Worm (Caenorhabditis elegans) whole organism, L3 larva: Measurements from ENCODE around the gene F37C4.6.

Experiments
- ama-1 ChIP-seq: fragments of 150-350 bp; optimal IDR thresholded peaks from 2 replicates; lab custom pipeline; 2018
- elt-3 ChIP-seq, 3 experiments: fragments of 150-350 bp in 1 of 3; sonication (generic microtip) in 2 of 3; optimal IDR thresholded peaks; 2 replicates in 2 of 3; 4 replicates in 1 of 3; lab custom pipeline; 2014 to 2017; ENCODE audit warnings: missing biosample characterization in 3 of 3, missing genetic modification characterization in 3 of 3
- nhr-28 ChIP-seq: fragments of 150-350 bp; optimal IDR thresholded peaks from 2 replicates; lab custom pipeline; 2014; ENCODE audit warnings: missing biosample characterization, missing genetic modification characterization
- nhr-77 ChIP-seq: fragments of 150-350 bp; optimal IDR thresholded peaks from 2 replicates; lab custom pipeline; 2014; ENCODE audit warnings: missing biosample characterization, missing genetic modification characterization
- ztf-4 ChIP-seq: fragments of 150-350 bp; optimal IDR thresholded peaks from 2 replicates; lab custom pipeline; 2014; ENCODE audit warnings: missing biosample characterization, missing genetic modification characterization

DNA sequence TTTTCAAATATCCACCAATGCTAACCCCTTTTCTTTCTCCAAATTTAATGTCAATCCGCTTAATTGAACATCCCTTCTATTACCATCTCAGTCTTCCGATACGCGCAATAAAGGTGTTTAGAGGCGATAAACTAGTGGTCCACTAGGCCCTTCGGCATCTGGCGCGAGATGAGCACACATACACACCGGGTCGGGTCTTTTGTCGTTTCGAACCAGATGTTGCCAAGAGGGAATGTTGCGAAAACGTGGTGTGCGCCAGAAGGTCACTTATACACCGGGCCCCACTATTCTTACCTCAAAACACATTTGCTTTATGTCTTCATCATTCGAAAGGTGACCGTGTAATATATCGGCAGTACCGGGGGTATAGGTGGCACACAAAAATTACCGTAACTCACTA lies 34.1 kb downstream of the F37C4.6 start:
- TF ChIP-seq nhr-28 (tag; lab: Kevin White, UChicago) = no peak
- TF ChIP-seq elt-3 (tag; optimal IDR thresholded peaks at IDR 0.05; lab: Kevin White, UChicago) = no peak
- no peak for TF ChIP-seq ama-1 (lab: Kevin White, UChicago)
- no peak for TF ChIP-seq ztf-4 (tag; lab: Kevin White, UChicago)
- TF ChIP-seq nhr-77 = no peak
